Fruit fly (Drosophila melanogaster) Kc167 (cell line): Measurements from ENCODE around the gene CG14014.

Experiments
- Myc ChIP-seq: fragments of >200 bp; optimal IDR thresholded peaks from 2 replicates; lab custom pipeline; 2017; ENCODE audit warnings: missing external identifiers
- Sin3A ChIP-seq: fragments of >200 bp; optimal IDR thresholded peaks from 2 replicates; lab custom pipeline; 2018; ENCODE audit warnings: missing external identifiers
- h ChIP-seq: fragments of >200 bp; optimal IDR thresholded peaks from 3 replicates; lab custom pipeline; 2018; ENCODE audit warnings: missing external identifiers
- insv ChIP-seq: fragments of >200 bp; optimal IDR thresholded peaks from 3 replicates; lab custom pipeline; 2018; ENCODE audit warnings: missing external identifiers
- psq ChIP-seq: fragments of >200 bp; optimal IDR thresholded peaks from 2 replicates; lab custom pipeline; 2017; ENCODE audit warnings: missing external identifiers
- ttk ChIP-seq: sonication (Bioruptor generic); optimal IDR thresholded peaks from 2 replicates; lab custom pipeline; 2017; ENCODE audit warnings: missing external identifiers

- no peak for TF ChIP-seq h (lab: Kevin White, UChicago)
- TF ChIP-seq insv: no peak
- no peak for TF ChIP-seq ttk (lab: Kevin White, UChicago)
- no peak for TF ChIP-seq Sin3A
- no peak for TF ChIP-seq psq (lab: Kevin White, UChicago)
- no peak for TF ChIP-seq Myc (lab: Kevin White, UChicago)
Measured at dm6 chr2L:5519846-5520384, 30.7 kb downstream of the CG14014 start, which contains the start of the genes CG7382 and cl.
